Worm (Caenorhabditis elegans) whole organism, midembryonic: ENCODE results near the gene T22G5.1.

ENCODE experiments used
- T22C8.4 ChIP-seq: fragments of 200-800 bp; sonication (Bioruptor generic); IDR thresholded peaks from 2 replicates; pipeline ENCODE4 v1.3.6; 2022; ENCODE audit warnings: missing genetic modification characterization, missing compliant biosample characterization
- med-1 ChIP-seq: sonication (generic microtip); optimal IDR thresholded peaks from 2 replicates; lab custom pipeline; 2017; ENCODE audit warnings: missing genetic modification characterization, mild to moderate bottlenecking, missing compliant biosample characterization, antibody characterized with exemption, missing genetic modification reagents; ENCODE audit not compliant: insufficient read depth
- ref-1 ChIP-seq: fragments of 200-800 bp; sonication (Bioruptor generic); conservative IDR thresholded peaks from 2 replicates; pipeline ENCODE4 v1.3.6; 2022; ENCODE audit warnings: missing genetic modification reagents, missing genetic modification characterization, missing compliant biosample characterization
- ztf-23 ChIP-seq: fragments of 200-800 bp; sonication (Bioruptor generic); IDR thresholded peaks from 2 replicates; pipeline ENCODE4 v1.3.6; 2022; ENCODE audit warnings: missing genetic modification reagents, missing genetic modification characterization, missing compliant biosample characterization

DNA sequence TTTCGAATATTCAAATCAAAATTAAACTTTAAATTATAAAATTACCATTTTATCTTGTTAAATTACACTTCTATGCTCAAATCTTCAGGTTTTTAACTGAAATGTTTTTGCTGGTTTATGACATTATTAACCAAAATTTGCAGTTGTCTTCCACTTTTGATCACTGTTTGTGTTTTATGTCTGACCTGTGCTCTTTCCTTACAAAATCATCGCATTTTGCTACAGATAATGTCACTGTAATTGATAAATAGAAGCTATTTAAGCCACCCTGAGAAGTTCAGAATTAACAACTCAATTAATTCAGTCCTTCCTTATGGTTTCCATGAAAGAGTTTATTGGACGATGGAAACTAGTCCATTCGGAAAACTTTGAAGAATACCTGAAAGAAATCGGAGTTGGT is 13.8 kb downstream of the T22G5.1 start, which contains the start of gene lbp-8:
- no peak for TF ChIP-seq ztf-23 (GFP tag; lab: Robert Waterston, UW)
- no peak for TF ChIP-seq ref-1 (GFP tag; lab: Robert Waterston, UW)
- TF ChIP-seq med-1 (GFP tag; lab: Kevin White, UChicago), result no peak
- no peak for TF ChIP-seq T22C8.4
